Worm (Caenorhabditis elegans) whole organism, mixed stage, embryonic: ENCODE results near the gene str-150.

Experiments
- ces-1 ChIP-seq: fragments of 150-350 bp; optimal IDR thresholded peaks from 2 replicates; lab custom pipeline; 2014; ENCODE audit warnings: missing biosample characterization, missing genetic modification reagents, missing genetic modification characterization
- drap-1 ChIP-seq: fragments of 200-800 bp; sonication (Bioruptor generic); optimal IDR thresholded peaks from 3 replicates; lab custom pipeline; 2018; ENCODE audit warnings: mild to moderate bottlenecking, missing genetic modification characterization, missing compliant biosample characterization
- lsy-2 ChIP-seq: fragments of 150-350 bp; optimal IDR thresholded peaks from 2 replicates; lab custom pipeline; 2014; ENCODE audit warnings: missing biosample characterization, missing genetic modification characterization
- nhr-12 ChIP-seq: fragments of 150-350 bp; optimal IDR thresholded peaks from 2 replicates; lab custom pipeline; 2014; ENCODE audit warnings: missing biosample characterization, missing genetic modification characterization
- pha-4 ChIP-seq: fragments of 150-350 bp; optimal IDR thresholded peaks from 2 replicates; lab custom pipeline; 2018; ENCODE audit warnings: missing biosample characterization, missing genetic modification reagents, missing genetic modification characterization
- snpc-4 ChIP-seq: fragments of 150-350 bp; optimal IDR thresholded peaks from 2 replicates; lab custom pipeline; 2014; ENCODE audit warnings: missing biosample characterization, missing genetic modification characterization

DNA sequence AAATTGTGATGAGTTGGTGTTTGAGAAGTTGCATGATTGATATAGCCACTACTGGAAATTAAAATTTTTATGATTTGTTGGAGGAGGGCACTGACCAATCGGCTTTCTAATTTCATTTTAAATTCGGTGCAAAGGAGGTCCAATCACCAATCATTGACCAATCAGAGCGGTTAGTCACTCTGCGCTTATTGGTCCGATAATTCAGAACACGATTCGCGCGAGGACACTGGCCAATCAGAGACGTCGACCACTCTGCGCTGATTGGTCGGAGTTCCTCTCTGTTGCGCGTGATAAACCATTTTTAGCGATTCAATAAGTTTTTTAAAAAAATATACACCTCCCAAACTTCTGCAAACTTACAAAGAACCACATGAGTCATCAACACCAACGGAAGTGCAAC lies 16.8 kb downstream of the str-150 start:
- TF ChIP-seq drap-1 (GFP tag; lab: Kevin White, UChicago) = no peak
- no peak for TF ChIP-seq nhr-12 (tag; lab: Kevin White, UChicago)
- no peak for TF ChIP-seq lsy-2 (tag; lab: Kevin White, UChicago)
- no peak for TF ChIP-seq ces-1 (GFP tag; lab: Kevin White, UChicago)
- no peak for TF ChIP-seq snpc-4 (tag; lab: Kevin White, UChicago)
- no peak for TF ChIP-seq pha-4 (tag; lab: Kevin White, UChicago)
